Fruit fly (Drosophila melanogaster) whole organism, wandering third instar larva: ENCODE results near the gene CG15034.

Experiments
- Abd-B ChIP-seq: fragments of >200 bp; optimal IDR thresholded peaks from 2 replicates; lab custom pipeline; 2017; ENCODE audit warnings: missing biosample characterization, missing genetic modification characterization
- CG32264 ChIP-seq: fragments of 200-800 bp; sonication (Bioruptor generic); optimal IDR thresholded peaks from 2 replicates; lab custom pipeline; 2016; ENCODE audit warnings: missing biosample characterization, missing genetic modification characterization
- CG9705 ChIP-seq: fragments of 200-800 bp; sonication (Bioruptor generic); optimal IDR thresholded peaks from 2 replicates; lab custom pipeline; 2018; ENCODE audit warnings: missing biosample characterization, mild to moderate bottlenecking, missing genetic modification characterization
- CrebA ChIP-seq: fragments of 200-800 bp; sonication (Bioruptor generic); optimal IDR thresholded peaks from 2 replicates; lab custom pipeline; 2016; ENCODE audit warnings: missing biosample characterization, mild to moderate bottlenecking, missing genetic modification characterization, borderline replicate concordance
- Dfd ChIP-seq: fragments of >200 bp; optimal IDR thresholded peaks from 2 replicates; lab custom pipeline; 2017; ENCODE audit warnings: missing biosample characterization, missing genetic modification characterization
- Dif ChIP-seq: fragments of 200-275, 200-300 bp; sonication (Bioruptor generic); optimal IDR thresholded peaks from 2 replicates; lab custom pipeline; 2018; ENCODE audit warnings: missing biosample characterization, missing genetic modification characterization; ENCODE audit not compliant: partially characterized antibody
- GATAd ChIP-seq: sonication (Bioruptor generic); optimal IDR thresholded peaks from 2 replicates; lab custom pipeline; 2016; ENCODE audit warnings: missing biosample characterization, missing genetic modification characterization
- HLH106 ChIP-seq: fragments of 200-800 bp; optimal IDR thresholded peaks from 3 replicates; lab custom pipeline; 2019; ENCODE audit warnings: missing biosample characterization, mild to moderate bottlenecking, missing genetic modification characterization, moderate library complexity
- Hnf4 ChIP-seq: fragments of 200-800 bp; sonication (Bioruptor generic); optimal IDR thresholded peaks from 2 replicates; lab custom pipeline; 2016; ENCODE audit warnings: missing biosample characterization, mild to moderate bottlenecking, missing genetic modification characterization
- Hr78 ChIP-seq: fragments of >200 bp; optimal IDR thresholded peaks from 2 replicates; lab custom pipeline; 2017; ENCODE audit warnings: missing biosample characterization, missing genetic modification characterization
- Hr83 ChIP-seq: fragments of 200-300 bp; sonication (Bioruptor generic); optimal IDR thresholded peaks from 2 replicates; lab custom pipeline; 2016; ENCODE audit warnings: missing biosample characterization, mild to moderate bottlenecking, missing genetic modification characterization, moderate library complexity; ENCODE audit not compliant: poor library complexity, severe bottlenecking
- Jra ChIP-seq: sonication (Bioruptor generic); optimal IDR thresholded peaks from 2 replicates; lab custom pipeline; 2016; ENCODE audit warnings: missing biosample characterization, missing genetic modification characterization
- Mio ChIP-seq: sonication (Bioruptor generic); optimal IDR thresholded peaks from 2 replicates; lab custom pipeline; 2016; ENCODE audit warnings: missing biosample characterization, missing genetic modification characterization
- Myc ChIP-seq: fragments of >200 bp; optimal IDR thresholded peaks from 2 replicates; lab custom pipeline; 2017
- N ChIP-seq: fragments of >200 bp; optimal IDR thresholded peaks from 2 replicates; lab custom pipeline; 2018; ENCODE audit warnings: missing biosample characterization, missing external identifiers, missing genetic modification characterization
- OdsH ChIP-seq: fragments of 200-800 bp; sonication (Bioruptor generic); optimal IDR thresholded peaks from 2 replicates; lab custom pipeline; 2016; ENCODE audit warnings: missing biosample characterization, mild to moderate bottlenecking, missing genetic modification characterization
- Rel ChIP-seq, 2 experiments: fragments of 200-800 bp; sonication (Bioruptor generic) in 1 of 2; optimal IDR thresholded peaks; 2 replicates in 1 of 2; 3 replicates in 1 of 2; lab custom pipeline; 2016 to 2019; ENCODE audit warnings: mild to moderate bottlenecking in 2 of 2, missing biosample characterization in 2 of 2, missing genetic modification characterization in 2 of 2, moderate library complexity in 1 of 2
- Sp1 ChIP-seq: fragments of 200-800 bp; sonication (Bioruptor generic); optimal IDR thresholded peaks from 3 replicates; lab custom pipeline; 2019; ENCODE audit warnings: missing biosample characterization, mild to moderate bottlenecking, missing genetic modification characterization, moderate library complexity
- Vsx2 ChIP-seq: fragments of 200-300, 225-300 bp; sonication (Bioruptor generic); optimal IDR thresholded peaks from 2 replicates; lab custom pipeline; 2018; ENCODE audit warnings: missing biosample characterization, missing genetic modification characterization; ENCODE audit not compliant: partially characterized antibody
- br ChIP-seq: fragments of 200-800 bp; sonication (Bioruptor generic); optimal IDR thresholded peaks from 2 replicates; lab custom pipeline; 2016; ENCODE audit warnings: missing biosample characterization, missing genetic modification characterization
- brk ChIP-seq: fragments of 200-800 bp; sonication (Bioruptor generic); optimal IDR thresholded peaks from 2 replicates; lab custom pipeline; 2016; ENCODE audit warnings: missing biosample characterization, mild to moderate bottlenecking, missing genetic modification characterization
- dl ChIP-seq, 2 experiments: fragments of 175-275, 200-275 bp in 1 of 2; fragments of 200-275 bp in 1 of 2; sonication (Bioruptor generic); optimal IDR thresholded peaks; lab custom pipeline; 2018; ENCODE audit warnings: mild to moderate bottlenecking in 2 of 2, missing biosample characterization in 2 of 2, missing genetic modification characterization in 2 of 2, moderate library complexity in 2 of 2; ENCODE audit not compliant: partially characterized antibody in 2 of 2, insufficient read depth in 1 of 2
- dmrt93B ChIP-seq: fragments of 200-800 bp; sonication (Bioruptor generic); optimal IDR thresholded peaks from 2 replicates; lab custom pipeline; 2018; ENCODE audit warnings: missing biosample characterization, mild to moderate bottlenecking, missing genetic modification characterization
- dsf ChIP-seq: sonication (Bioruptor generic); optimal IDR thresholded peaks from 2 replicates; lab custom pipeline; 2016; ENCODE audit warnings: missing biosample characterization, missing genetic modification characterization, borderline replicate concordance
- ey ChIP-seq: fragments of 200-800 bp; sonication (Bioruptor generic); optimal IDR thresholded peaks from 2 replicates; lab custom pipeline; 2016; ENCODE audit warnings: missing biosample characterization, missing genetic modification characterization
- foxo ChIP-seq, 2 experiments: fragments of 200-800 bp; sonication (Bioruptor generic); optimal IDR thresholded peaks; 2 replicates in 1 of 2; 3 replicates in 1 of 2; lab custom pipeline; 2016 to 2017; ENCODE audit warnings: missing biosample characterization in 2 of 2, missing genetic modification characterization in 2 of 2
- fru ChIP-seq: fragments of 200-800 bp; sonication (Bioruptor generic); optimal IDR thresholded peaks from 3 replicates; lab custom pipeline; 2016; ENCODE audit warnings: missing biosample characterization, mild to moderate bottlenecking, missing genetic modification characterization
- h ChIP-seq: fragments of 200-800 bp; sonication (Bioruptor generic); optimal IDR thresholded peaks from 3 replicates; lab custom pipeline; 2016; ENCODE audit warnings: missing biosample characterization, mild to moderate bottlenecking, missing genetic modification characterization
- jim ChIP-seq: fragments of 175-275, 200-325 bp; sonication (Bioruptor generic); optimal IDR thresholded peaks from 2 replicates; lab custom pipeline; 2016; ENCODE audit warnings: missing biosample characterization, mild to moderate bottlenecking, missing genetic modification characterization
- lola ChIP-seq: fragments of >200 bp; optimal IDR thresholded peaks from 2 replicates; lab custom pipeline; 2017; ENCODE audit warnings: missing biosample characterization, missing genetic modification characterization
- pan ChIP-seq: fragments of >200 bp; optimal IDR thresholded peaks from 2 replicates; lab custom pipeline; 2017
- psq ChIP-seq: fragments of 200-800 bp; sonication (Bioruptor generic); optimal IDR thresholded peaks from 3 replicates; lab custom pipeline; 2017; ENCODE audit warnings: missing biosample characterization, mild to moderate bottlenecking, missing genetic modification characterization, moderate library complexity
- rgr ChIP-seq: fragments of 200-800 bp; sonication (Bioruptor generic); optimal IDR thresholded peaks from 3 replicates; lab custom pipeline; 2016; ENCODE audit warnings: missing biosample characterization, mild to moderate bottlenecking, missing genetic modification characterization
- sage ChIP-seq: fragments of 200-800 bp; sonication (Bioruptor generic); optimal IDR thresholded peaks from 2 replicates; lab custom pipeline; 2016; ENCODE audit warnings: missing biosample characterization, mild to moderate bottlenecking, missing genetic modification characterization
- sv ChIP-seq: fragments of 200-800 bp; sonication (Bioruptor generic); optimal IDR thresholded peaks from 3 replicates; lab custom pipeline; 2016; ENCODE audit warnings: missing biosample characterization, missing genetic modification characterization
- tai ChIP-seq: sonication (Bioruptor generic); optimal IDR thresholded peaks from 2 replicates; lab custom pipeline; 2016; ENCODE audit warnings: missing biosample characterization, missing genetic modification characterization
- usp ChIP-seq: fragments of >200 bp; optimal IDR thresholded peaks from 2 replicates; lab custom pipeline; 2017; ENCODE audit warnings: missing biosample characterization, missing genetic modification characterization
- woc ChIP-seq: sonication (Bioruptor generic); optimal IDR thresholded peaks from 2 replicates; lab custom pipeline; 2016; ENCODE audit warnings: missing biosample characterization, mild to moderate bottlenecking, missing genetic modification characterization

CG15034 gene

dm6 chrX:7347406-7347805 lies at the start of gene CG15034:
TSS of gene CG15034 (minus strand) at chrX:7347506.
- no peak for TF ChIP-seq h (GFP tag; lab: Kevin White, UChicago)
- TF ChIP-seq dsf, result no peak
- TF ChIP-seq foxo (GFP tag; optimal IDR thresholded peaks at IDR 0.05; lab: Kevin White, UChicago), result no peak
- no peak for TF ChIP-seq fru
- no peak for TF ChIP-seq brk
- no peak for TF ChIP-seq Hr78 (GFP tag; lab: Kevin White, UChicago)
- no peak for TF ChIP-seq Hr83 (GFP tag; lab: Kevin White, UChicago)
- no peak for TF ChIP-seq ey (GFP tag; lab: Kevin White, UChicago)
- no peak for TF ChIP-seq Rel (GFP tag; optimal IDR thresholded peaks at IDR 0.05; lab: Kevin White, UChicago)
- no peak for TF ChIP-seq Rel (tag; optimal IDR thresholded peaks at IDR 0.05; lab: Kevin White, UChicago)
- no peak for TF ChIP-seq jim
- TF ChIP-seq dl (GFP tag; optimal IDR thresholded peaks at IDR 0.05; lab: Kevin White, UChicago; ENCODE audit: insufficient read depth in 1 of 2, partially characterized antibody in 2 of 2), result no peak
- TF ChIP-seq tai (GFP tag; lab: Kevin White, UChicago), result no peak
- no peak for TF ChIP-seq CG32264 (GFP tag; lab: Kevin White, UChicago)
- no peak for TF ChIP-seq Hnf4 (GFP tag; lab: Kevin White, UChicago)
- TF ChIP-seq usp (GFP tag; lab: Kevin White, UChicago), result no peak
- TF ChIP-seq lola (GFP tag; lab: Kevin White, UChicago), result no peak
- no peak for TF ChIP-seq sv (GFP tag; lab: Kevin White, UChicago)
- no peak for TF ChIP-seq Dfd (GFP tag; lab: Kevin White, UChicago)
- TF ChIP-seq Abd-B (GFP tag; lab: Kevin White, UChicago), result no peak
- TF ChIP-seq, all 38 proteins: peak for 0

- TF ChIP-seq Abd-B (GFP tag; lab: Kevin White, UChicago), result no peak
Observed at dm6 chrX:7382890-7383289, 35.6 kb upstream of the CG15034 start, which contains the start of gene CG42781. TSS of gene CG42781 (minus strand) at chrX:7382990.

- no peak for TF ChIP-seq Dif
- no peak for TF ChIP-seq Mio
- TF ChIP-seq OdsH (GFP tag; lab: Kevin White, UChicago), result peak; percentile 12
- peak; percentile 38 for TF ChIP-seq fru
- TF ChIP-seq foxo (GFP tag; optimal IDR thresholded peaks at IDR 0.05; lab: Kevin White, UChicago), result peak in 1 of 2 experiments; percentile 40
- TF ChIP-seq Abd-B (GFP tag; lab: Kevin White, UChicago), result no peak
- no peak for TF ChIP-seq Myc (lab: Kevin White, UChicago)
- no peak for TF ChIP-seq Vsx2 (GFP tag; lab: Kevin White, UChicago)
- TF ChIP-seq CG9705 (GFP tag; lab: Kevin White, UChicago), result no peak
- TF ChIP-seq lola (GFP tag; lab: Kevin White, UChicago), result no peak
- peak; percentile 25 for TF ChIP-seq ey (GFP tag; lab: Kevin White, UChicago)
- no peak for TF ChIP-seq CG32264 (GFP tag; lab: Kevin White, UChicago)
- TF ChIP-seq sage (GFP tag; lab: Kevin White, UChicago), result no peak
- TF ChIP-seq woc (GFP tag; lab: Kevin White, UChicago), result no peak
- TF ChIP-seq Sp1, result peak; percentile 41
- TF ChIP-seq Dfd (GFP tag; lab: Kevin White, UChicago), result no peak
- TF ChIP-seq h (GFP tag; lab: Kevin White, UChicago), result peak; percentile 18
- TF ChIP-seq jim, result no peak
- no peak for TF ChIP-seq Hnf4 (GFP tag; lab: Kevin White, UChicago)
- no peak for TF ChIP-seq psq (GFP tag; lab: Kevin White, UChicago)
- no peak for TF ChIP-seq Jra (GFP tag; lab: Kevin White, UChicago)
- no peak for TF ChIP-seq pan
- TF ChIP-seq rgr (GFP tag; lab: Kevin White, UChicago), result no peak
- no peak for TF ChIP-seq Hr78 (GFP tag; lab: Kevin White, UChicago)
- no peak for TF ChIP-seq brk
- TF ChIP-seq Rel (GFP tag; optimal IDR thresholded peaks at IDR 0.05; lab: Kevin White, UChicago), result no peak
- no peak for TF ChIP-seq Rel (tag; optimal IDR thresholded peaks at IDR 0.05; lab: Kevin White, UChicago)
- no peak for TF ChIP-seq dl (GFP tag; optimal IDR thresholded peaks at IDR 0.05; lab: Kevin White, UChicago; ENCODE audit: insufficient read depth in 1 of 2, partially characterized antibody in 2 of 2)
- TF ChIP-seq GATAd (GFP tag; lab: Kevin White, UChicago), result no peak
- TF ChIP-seq sv (GFP tag; lab: Kevin White, UChicago), result no peak
- TF ChIP-seq usp (GFP tag; lab: Kevin White, UChicago), result no peak
- TF ChIP-seq Hr83 (GFP tag; lab: Kevin White, UChicago), result no peak
- TF ChIP-seq HLH106 (tag; lab: Kevin White, UChicago), result peak; percentile 43
- TF ChIP-seq N, result no peak
- no peak for TF ChIP-seq br (GFP tag; lab: Kevin White, UChicago)
- TF ChIP-seq dsf, result no peak
- no peak for TF ChIP-seq CrebA (GFP tag; lab: Kevin White, UChicago)
- TF ChIP-seq dmrt93B (GFP tag; lab: Kevin White, UChicago), result peak; percentile 6
- TF ChIP-seq tai (GFP tag; lab: Kevin White, UChicago), result no peak
Observed at dm6 chrX:7379569-7379968, 32.3 kb upstream of the CG15034 start.
